Fruit fly (Drosophila melanogaster): ENCODE measurements around the gene mamo.

Gene mamo

dm6 chrX:13838892-13839291, 151.4 kb downstream of the mamo start (continued):
- TF ChIP-seq D19B (GFP tag; optimal IDR thresholded peaks at IDR 0.05) (peak; percentile 53), CG7357 (GFP tag; IDR thresholded peaks at IDR 0.05) (peak; percentile 59; the same call in 2 of the 3 replicates), CG1832 (GFP tag; optimal IDR thresholded peaks at IDR 0.05) (no peak), CG2116 (GFP tag; optimal IDR thresholded peaks at IDR 0.05) (peak; percentile 28), CG8290 (GFP tag; optimal IDR thresholded peaks at IDR 0.05) (no peak), CG8290 (tag; optimal IDR thresholded peaks at IDR 0.05) (peak in 1 of 2 experiments; percentile 82), unpg (GFP tag; optimal IDR thresholded peaks at IDR 0.05) (peak; percentile 78), dmrt11E (tag; optimal IDR thresholded peaks at IDR 0.05) (peak; percentile 41), CG11695 (GFP tag; IDR thresholded peaks at IDR 0.05) (peak; percentile 79), CG1603 (tag; optimal IDR thresholded peaks at IDR 0.05) (peak; percentile 86), stwl (tag; optimal IDR thresholded peaks at IDR 0.05) (no peak), zen2 (GFP tag; IDR thresholded peaks at IDR 0.05; ENCODE audit: partially characterized antibody) (no peak), CG12299 (tag; optimal IDR thresholded peaks at IDR 0.05) (no peak), CG9437 (GFP tag; optimal IDR thresholded peaks at IDR 0.05) (peak; percentile 49), gcm (GFP tag; optimal IDR thresholded peaks at IDR 0.05) (peak; percentile 60), CG14667 (GFP tag; IDR thresholded peaks at IDR 0.05) (peak; percentile 48), CG34376 (GFP tag; optimal IDR thresholded peaks at IDR 0.05) (no peak), usp (GFP tag; optimal IDR thresholded peaks at IDR 0.05) (no peak), Trl (optimal IDR thresholded peaks at IDR 0.05) (no peak), Trl (GFP tag; optimal IDR thresholded peaks at IDR 0.05) (peak; percentile 48), HLH54F (GFP tag; optimal IDR thresholded peaks at IDR 0.05) (peak; percentile 56), zen (tag; optimal IDR thresholded peaks at IDR 0.05) (peak; percentile 68), NFAT (GFP tag; IDR thresholded peaks at IDR 0.05) (0 out of 2 replicates have a peak, but pooled peaks have one; percentile 23), Med (GFP tag) (peak; percentile 96), CG10366 (GFP tag; IDR thresholded peaks at IDR 0.05) (peak; percentile 74), CG4854 (GFP tag; optimal IDR thresholded peaks at IDR 0.05) (peak; percentile 65), dmrt99B (tag; optimal IDR thresholded peaks at IDR 0.05) (peak; percentile 84), CG18262 (tag; optimal IDR thresholded peaks at IDR 0.05) (peak; percentile 62), tna (GFP tag; IDR thresholded peaks at IDR 0.05; ENCODE audit: partially characterized antibody) (no peak), CG4328 (GFP tag; optimal IDR thresholded peaks at IDR 0.05) (no peak), slou (GFP tag; optimal IDR thresholded peaks at IDR 0.05) (peak; percentile 36), sob (GFP tag; IDR thresholded peaks at IDR 0.05) (peak; percentile 69), sd (tag; optimal IDR thresholded peaks at IDR 0.05) (peak; percentile 9), seq (GFP tag; IDR thresholded peaks at IDR 0.05) (peak; percentile 63; the same call in 1 of the 2 replicates), CG10321 (GFP tag; IDR thresholded peaks at IDR 0.05) (0 out of 2 replicates have a peak, but pooled peaks have one; percentile 24), vnd (GFP tag; IDR thresholded peaks at IDR 0.05; ENCODE audit: partially characterized antibody) (no peak), CG11093 (GFP tag; IDR thresholded peaks at IDR 0.05) (no peak; the same call in 2 of the 3 replicates), odd (GFP tag; optimal IDR thresholded peaks at IDR 0.05) (peak; percentile 35), CG18011 (GFP tag; optimal IDR thresholded peaks at IDR 0.05) (peak; percentile 42), CG5180 (GFP tag; optimal IDR thresholded peaks at IDR 0.05) (peak; percentile 52), Drgx (GFP tag; IDR thresholded peaks at IDR 0.05) (peak; percentile 92), CG7963 (GFP tag; IDR thresholded peaks at IDR 0.05; ENCODE audit: partially characterized antibody) (no peak), Opbp (GFP tag; IDR thresholded peaks at IDR 0.05; ENCODE audit: partially characterized antibody) (no peak), CG3995 (GFP tag; optimal IDR thresholded peaks at IDR 0.05) (peak; percentile 43), Dfd (GFP tag; optimal IDR thresholded peaks at IDR 0.05) (no peak), Atf3 (GFP tag; optimal IDR thresholded peaks at IDR 0.05) (peak; percentile 48), CG1792 (GFP tag; optimal IDR thresholded peaks at IDR 0.05) (peak; percentile 65), Aef1 (GFP tag; IDR thresholded peaks at IDR 0.05) (peak; percentile 41; the same call in 2 of the 3 replicates), CG13296 (GFP tag; optimal IDR thresholded peaks at IDR 0.05) (peak; percentile 29), Xrp1 (GFP tag; IDR thresholded peaks at IDR 0.05) (peak; percentile 73), tup (GFP tag; optimal IDR thresholded peaks at IDR 0.05) (no peak)

All from whole organism, embryonic.